Fruit fly (Drosophila melanogaster) whole organism, embryonic: ENCODE measurements around the gene CG15528.
A peak's percentile ranks its signal among the peaks of the same experiment; 100 is the strongest.

ENCODE experiments used
- BEAF-32 ChIP-seq: fragments of 200-800 bp; sonication (Bioruptor generic); optimal IDR thresholded peaks from 3 replicates; lab custom pipeline; 2017; ENCODE audit warnings: missing biosample characterization, missing genetic modification characterization, mild to moderate bottlenecking, moderate library complexity, missing genetic modification reagents
- Bteb2 ChIP-seq: fragments of 200-800 bp; sonication (Bioruptor generic); optimal IDR thresholded peaks from 2 replicates; lab custom pipeline; 2016; ENCODE audit warnings: missing biosample characterization, missing genetic modification characterization
- CG10267 ChIP-seq: fragments of 200-800 bp; sonication (Bioruptor generic); optimal IDR thresholded peaks from 2 replicates; lab custom pipeline; 2018; ENCODE audit warnings: missing biosample characterization, mild to moderate bottlenecking, missing genetic modification characterization, moderate library complexity
- CG10462 ChIP-seq: fragments of 200-800 bp; sonication (Bioruptor generic); optimal IDR thresholded peaks from 2 replicates; lab custom pipeline; 2016; ENCODE audit warnings: missing biosample characterization, missing genetic modification characterization
- CG10565 ChIP-seq: fragments of 200-800 bp; sonication (Bioruptor generic); optimal IDR thresholded peaks from 3 replicates; lab custom pipeline; 2016; ENCODE audit warnings: missing biosample characterization, mild to moderate bottlenecking, missing genetic modification characterization
- CG10959 ChIP-seq: fragments of 200-800 bp; sonication (Bioruptor generic); IDR thresholded peaks from 2 replicates; pipeline ENCODE4 v1.3.6; 2022; ENCODE audit warnings: missing biosample characterization, missing genetic modification characterization
- CG13287 ChIP-seq: fragments of 200-800 bp; sonication (Bioruptor generic); IDR thresholded peaks from 2 replicates; pipeline ENCODE4 v1.3.6; 2022; ENCODE audit warnings: missing biosample characterization, missing genetic modification characterization; ENCODE audit not compliant: partially characterized antibody
- CG13624 ChIP-seq: fragments of 200-800 bp; sonication (Bioruptor generic); optimal IDR thresholded peaks from 2 replicates; lab custom pipeline; 2016; ENCODE audit warnings: missing biosample characterization, missing genetic modification characterization
- CG14860 ChIP-seq: fragments of 200-800 bp; sonication (Bioruptor generic); IDR thresholded peaks from 3 replicates; pipeline ENCODE4 v1.3.6; 2022; ENCODE audit warnings: missing biosample characterization, missing genetic modification characterization; ENCODE audit not compliant: partially characterized antibody
- CG15073 ChIP-seq: fragments of 200-800 bp; sonication (Bioruptor generic); optimal IDR thresholded peaks from 2 replicates; lab custom pipeline; 2016; ENCODE audit warnings: missing biosample characterization, missing genetic modification characterization
- CG1603 ChIP-seq: fragments of 200-800 bp; sonication (Bioruptor generic); optimal IDR thresholded peaks from 2 replicates; lab custom pipeline; 2019; ENCODE audit warnings: missing biosample characterization, mild to moderate bottlenecking, missing genetic modification characterization, moderate library complexity
- CG1832 ChIP-seq: fragments of 200-800 bp; sonication (Bioruptor generic); optimal IDR thresholded peaks from 2 replicates; lab custom pipeline; 2017; ENCODE audit warnings: missing biosample characterization, mild to moderate bottlenecking, missing genetic modification characterization, inconsistent platforms
- CG18476 ChIP-seq: fragments of 200-800 bp; sonication (Bioruptor generic); optimal IDR thresholded peaks from 2 replicates; lab custom pipeline; 2016; ENCODE audit warnings: missing biosample characterization, mild to moderate bottlenecking, missing genetic modification characterization
- CG18764 ChIP-seq: fragments of 200-800 bp; sonication (Bioruptor generic); optimal IDR thresholded peaks from 3 replicates; lab custom pipeline; 2016; ENCODE audit warnings: missing biosample characterization, missing genetic modification characterization
- CG2712 ChIP-seq: fragments of 200-800 bp; optimal IDR thresholded peaks from 3 replicates; lab custom pipeline; 2019; ENCODE audit warnings: missing biosample characterization, mild to moderate bottlenecking, missing genetic modification characterization, moderate library complexity
- CG6175 ChIP-seq: fragments of 200-800 bp; sonication (Bioruptor generic); IDR thresholded peaks from 3 replicates; pipeline ENCODE4 v1.3.6; 2022; ENCODE audit warnings: missing biosample characterization, missing genetic modification characterization
- CG6254 ChIP-seq: fragments of 200-800 bp; sonication (Bioruptor generic); optimal IDR thresholded peaks from 3 replicates; lab custom pipeline; 2017; ENCODE audit warnings: mild to moderate bottlenecking, missing biosample characterization, missing genetic modification reagents, missing genetic modification characterization
- CG7963 ChIP-seq: fragments of 200-800 bp; sonication (Bioruptor generic); IDR thresholded peaks from 3 replicates; pipeline ENCODE4 v1.3.6; 2022; ENCODE audit warnings: missing biosample characterization, missing genetic modification characterization; ENCODE audit not compliant: partially characterized antibody
- CG8944 ChIP-seq: fragments of 200-800 bp; sonication (Bioruptor generic); optimal IDR thresholded peaks from 3 replicates; lab custom pipeline; 2016; ENCODE audit warnings: missing biosample characterization, missing genetic modification characterization
- CG9797 ChIP-seq: fragments of 200-800 bp; sonication (Bioruptor generic); optimal IDR thresholded peaks from 3 replicates; lab custom pipeline; 2018; ENCODE audit warnings: missing biosample characterization, mild to moderate bottlenecking, missing genetic modification characterization
- CTCF ChIP-seq: fragments of 200-800 bp; sonication (Bioruptor generic); optimal IDR thresholded peaks from 2 replicates; lab custom pipeline; 2017; ENCODE audit warnings: missing biosample characterization, mild to moderate bottlenecking, missing genetic modification characterization, moderate library complexity
- CoRest ChIP-seq: fragments of 200-800 bp; sonication (Bioruptor generic); optimal IDR thresholded peaks from 3 replicates; lab custom pipeline; 2018; ENCODE audit warnings: missing biosample characterization, mild to moderate bottlenecking, missing genetic modification characterization, moderate library complexity
- Doc3 ChIP-seq: fragments of 200-800 bp; sonication (Bioruptor generic); IDR thresholded peaks from 3 replicates; pipeline ENCODE4 v1.3.6; 2022; ENCODE audit warnings: missing biosample characterization, missing genetic modification characterization; ENCODE audit not compliant: partially characterized antibody
- E2f2 ChIP-seq: fragments of 200-800 bp; sonication (Bioruptor generic); IDR thresholded peaks from 2 replicates; pipeline ENCODE4 v1.3.6; 2022; ENCODE audit warnings: missing biosample characterization, missing genetic modification characterization
- Fer1 ChIP-seq: fragments of 200-800 bp; sonication (Bioruptor generic); optimal IDR thresholded peaks from 2 replicates; lab custom pipeline; 2017; ENCODE audit warnings: missing biosample characterization, mild to moderate bottlenecking, missing genetic modification characterization
- HHEX ChIP-seq: fragments of 200-800 bp; sonication (Bioruptor generic); optimal IDR thresholded peaks from 3 replicates; lab custom pipeline; 2017; ENCODE audit warnings: missing biosample characterization, mild to moderate bottlenecking, missing genetic modification characterization, missing genetic modification reagents
- Hey ChIP-seq: fragments of 200-800 bp; sonication (Bioruptor generic); optimal IDR thresholded peaks from 3 replicates; lab custom pipeline; 2018; ENCODE audit warnings: missing biosample characterization, mild to moderate bottlenecking, missing genetic modification characterization
- Kr ChIP-seq: fragments of 200-800 bp; sonication (Bioruptor generic); optimal IDR thresholded peaks from 2 replicates; lab custom pipeline; 2017; ENCODE audit warnings: missing biosample characterization, mild to moderate bottlenecking, missing genetic modification characterization
- Max ChIP-seq: fragments of 200-800 bp; sonication (Bioruptor generic); optimal IDR thresholded peaks from 2 replicates; lab custom pipeline; 2016; ENCODE audit warnings: missing biosample characterization, mild to moderate bottlenecking, missing genetic modification characterization
- Myb ChIP-seq: fragments of 200-800 bp; sonication (Bioruptor generic); optimal IDR thresholded peaks from 2 replicates; lab custom pipeline; 2016; ENCODE audit warnings: missing biosample characterization, missing genetic modification characterization
- Side ChIP-seq: fragments of 200-800 bp; sonication (Bioruptor generic); optimal IDR thresholded peaks from 2 replicates; lab custom pipeline; 2016; ENCODE audit warnings: missing biosample characterization, missing genetic modification characterization
- Spps ChIP-seq: fragments of 200-800 bp; sonication (Bioruptor generic); optimal IDR thresholded peaks from 2 replicates; lab custom pipeline; 2018; ENCODE audit warnings: missing biosample characterization, mild to moderate bottlenecking, missing genetic modification characterization
- Tbp ChIP-seq: fragments of >200 bp; optimal IDR thresholded peaks from 2 replicates; lab custom pipeline; 2018; ENCODE audit warnings: missing biosample characterization, missing genetic modification characterization
- crp ChIP-seq, 2 experiments: fragments of 200-800 bp; sonication (Bioruptor generic); optimal IDR thresholded peaks; 2 replicates in 1 of 2; 3 replicates in 1 of 2; lab custom pipeline; 2017; ENCODE audit warnings: missing biosample characterization in 2 of 2, missing genetic modification characterization in 2 of 2, mild to moderate bottlenecking in 1 of 2, moderate library complexity in 1 of 2
- fd3F ChIP-seq: fragments of 200-800 bp; sonication (Bioruptor generic); optimal IDR thresholded peaks from 2 replicates; lab custom pipeline; 2018; ENCODE audit warnings: missing biosample characterization, mild to moderate bottlenecking, missing genetic modification characterization, moderate library complexity
- fd64A ChIP-seq: fragments of 200-800 bp; sonication (Bioruptor generic); optimal IDR thresholded peaks from 3 replicates; lab custom pipeline; 2018; ENCODE audit warnings: missing biosample characterization, mild to moderate bottlenecking, missing genetic modification characterization
- fd96Cb ChIP-seq: fragments of 200-800 bp; sonication (Bioruptor generic); optimal IDR thresholded peaks from 2 replicates; lab custom pipeline; 2018; ENCODE audit warnings: missing biosample characterization, mild to moderate bottlenecking, missing genetic modification characterization, moderate library complexity
- gcm2 ChIP-seq: fragments of 200-800 bp; sonication (Bioruptor generic); optimal IDR thresholded peaks from 2 replicates; lab custom pipeline; 2016; ENCODE audit warnings: missing biosample characterization, missing genetic modification characterization
- gfzf ChIP-seq: fragments of 200-800 bp; sonication (Bioruptor generic); optimal IDR thresholded peaks from 2 replicates; lab custom pipeline; 2016; ENCODE audit warnings: missing biosample characterization, mild to moderate bottlenecking, missing genetic modification characterization, moderate library complexity
- lab ChIP-seq: fragments of 200-800 bp; sonication (Bioruptor generic); optimal IDR thresholded peaks from 3 replicates; lab custom pipeline; 2017; ENCODE audit warnings: missing biosample characterization, missing genetic modification characterization, mild to moderate bottlenecking, moderate library complexity, missing genetic modification reagents
- lola ChIP-seq, 3 experiments: fragments of >200 bp in 2 of 3; fragments of 200-800 bp in 1 of 3; sonication (Bioruptor generic) in 1 of 3; optimal IDR thresholded peaks; 2 replicates each; lab custom pipeline; 2017 to 2019; ENCODE audit warnings: missing biosample characterization in 3 of 3, missing genetic modification characterization in 3 of 3, mild to moderate bottlenecking in 1 of 3, moderate library complexity in 1 of 3
- mirr ChIP-seq: fragments of 200-800 bp; sonication (Bioruptor generic); optimal IDR thresholded peaks from 3 replicates; lab custom pipeline; 2018; ENCODE audit warnings: missing biosample characterization, mild to moderate bottlenecking, missing genetic modification characterization
- pum ChIP-seq: fragments of 200-800 bp; sonication (Bioruptor generic); optimal IDR thresholded peaks from 2 replicates; lab custom pipeline; 2016; ENCODE audit warnings: missing biosample characterization, missing genetic modification characterization
- repo ChIP-seq: fragments of 200-800 bp; sonication (Bioruptor generic); optimal IDR thresholded peaks from 2 replicates; lab custom pipeline; 2016; ENCODE audit warnings: missing biosample characterization, missing genetic modification characterization
- sd ChIP-seq: fragments of 200-800 bp; sonication (Bioruptor generic); optimal IDR thresholded peaks from 3 replicates; lab custom pipeline; 2018; ENCODE audit warnings: missing biosample characterization, mild to moderate bottlenecking, missing genetic modification characterization, moderate library complexity
- ttk ChIP-seq: fragments of 200-800 bp; sonication (Bioruptor generic); IDR thresholded peaks from 2 replicates; pipeline ENCODE4 v2.1.2; 2022; ENCODE audit warnings: missing biosample characterization, missing genetic modification characterization
- unc-4 ChIP-seq: fragments of 200-800 bp; sonication (Bioruptor generic); IDR thresholded peaks from 2 replicates; pipeline ENCODE4 v1.3.6; 2022; ENCODE audit warnings: missing biosample characterization, missing genetic modification characterization; ENCODE audit not compliant: partially characterized antibody
- zen ChIP-seq: fragments of 200-800 bp; sonication (Bioruptor generic); optimal IDR thresholded peaks from 3 replicates; lab custom pipeline; 2018; ENCODE audit warnings: missing biosample characterization, mild to moderate bottlenecking, missing genetic modification characterization, moderate library complexity
- zf30C ChIP-seq: fragments of 200-800 bp; sonication (Bioruptor generic); optimal IDR thresholded peaks from 3 replicates; lab custom pipeline; 2018; ENCODE audit warnings: missing biosample characterization, mild to moderate bottlenecking, missing genetic modification characterization
- zfh2 ChIP-seq: fragments of 200-800 bp; sonication (Bioruptor generic); optimal IDR thresholded peaks from 2 replicates; lab custom pipeline; 2016; ENCODE audit warnings: missing biosample characterization, missing genetic modification characterization

The CG15528 gene

DNA sequence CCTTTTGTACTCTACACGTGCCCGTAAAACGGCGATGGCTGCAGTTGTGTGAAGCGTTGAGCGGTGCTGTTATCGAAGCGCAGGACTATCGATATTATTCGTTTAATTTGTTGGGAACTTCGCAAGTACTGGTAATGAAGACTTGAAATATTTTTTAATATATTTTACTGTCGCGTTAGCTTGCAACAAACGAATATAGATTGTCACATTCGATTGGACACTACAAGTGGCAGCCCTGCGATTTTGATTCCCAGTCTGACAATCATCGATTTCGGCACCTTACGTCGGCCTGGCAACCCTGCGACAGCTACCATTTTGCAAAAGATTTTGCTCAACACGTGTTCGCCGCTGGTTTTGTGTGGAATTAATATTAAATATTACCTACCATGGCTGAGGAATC is 47.3 kb downstream of the CG15528 start, which contains the start of the genes Nlp and Nph (continued):
- TF ChIP-seq CG9797 (GFP tag; lab: Kevin White, UChicago), result peak; percentile 61
- TF ChIP-seq CG2712 (tag; lab: Kevin White, UChicago), result peak; percentile 49
- TF ChIP-seq ttk (GFP tag; lab: Robert Waterston, UW), result no peak
- peak; percentile 62 for TF ChIP-seq CG7963
- no peak for TF ChIP-seq fd64A (GFP tag; lab: Kevin White, UChicago)
- TF ChIP-seq CoRest (tag; lab: Kevin White, UChicago), result peak; percentile 15
- TF ChIP-seq mirr (GFP tag; lab: Kevin White, UChicago), result no peak
- peak; percentile 81 for TF ChIP-seq CG14860 (GFP tag; lab: Robert Waterston, UW)
- TF ChIP-seq CG18476 (GFP tag; lab: Kevin White, UChicago), result peak; percentile 32
- TF ChIP-seq Spps (tag; lab: Kevin White, UChicago), result peak; percentile 7
- no peak for TF ChIP-seq CG6175 (GFP tag; lab: Robert Waterston, UW)
- peak; percentile 87 for TF ChIP-seq Max (GFP tag; lab: Kevin White, UChicago)
- peak; percentile 26 for TF ChIP-seq Myb (GFP tag; lab: Kevin White, UChicago)
- peak; percentile 86 for TF ChIP-seq BEAF-32
- TF ChIP-seq, all 482 proteins: peak for 131

DNA sequence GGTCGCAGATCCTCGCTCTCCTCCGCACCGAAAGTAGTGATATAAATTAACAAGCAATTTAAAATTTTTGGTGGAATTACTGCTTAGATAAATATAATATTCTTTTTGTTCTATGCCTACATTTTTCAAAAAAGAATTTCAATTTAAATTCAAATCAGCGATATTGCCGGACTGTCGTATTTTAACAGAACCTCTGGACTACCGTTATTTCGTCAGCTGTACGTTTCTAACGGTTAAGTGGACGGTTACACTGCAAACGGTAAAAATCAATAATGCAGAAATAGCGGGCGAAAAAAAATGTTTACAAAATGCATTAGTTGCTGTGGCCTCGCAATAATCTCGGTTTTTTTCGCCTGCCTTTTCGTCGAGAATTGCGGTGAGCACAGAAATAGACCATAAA is 51.6 kb downstream of the CG15528 start, which contains the start of gene Tace:
TSS of gene Tace (plus strand) at position 245 of the 400 bp plus-strand sequence.
- TF ChIP-seq CG10565 (GFP tag; lab: Kevin White, UChicago) (no peak), CG13624 (no peak), CG10959 (GFP tag; lab: Robert Waterston, UW) (no peak), unc-4 (GFP tag; lab: Robert Waterston, UW) (no peak), CG6254 (GFP tag; lab: Kevin White, UChicago) (no peak), repo (no peak), CG1832 (GFP tag; lab: Kevin White, UChicago) (no peak), gcm2 (GFP tag; lab: Kevin White, UChicago) (no peak), zen (tag; lab: Kevin White, UChicago) (peak; percentile 48), fd96Cb (tag; lab: Kevin White, UChicago) (no peak), Side (GFP tag; lab: Kevin White, UChicago) (no peak), CG13287 (GFP tag; lab: Robert Waterston, UW) (no peak), Kr (GFP tag; lab: Kevin White, UChicago) (no peak), Tbp (no peak), CG10462 (GFP tag; lab: Kevin White, UChicago) (peak; percentile 95), Bteb2 (GFP tag; lab: Kevin White, UChicago) (no peak), Fer1 (no peak), E2f2 (GFP tag; lab: Robert Waterston, UW) (peak; percentile 68), HHEX (GFP tag; lab: Kevin White, UChicago) (no peak), lab (GFP tag; lab: Kevin White, UChicago) (no peak), Hey (tag; lab: Kevin White, UChicago) (no peak), CG10267 (no peak), CTCF (GFP tag; lab: Kevin White, UChicago) (no peak), crp (GFP tag; optimal IDR thresholded peaks at IDR 0.05; lab: Kevin White, UChicago) (peak in 1 of 2 experiments; percentile 36), CG1603 (tag; lab: Kevin White, UChicago) (peak; percentile 16), pum (GFP tag; lab: Kevin White, UChicago) (no peak), zfh2 (no peak), CG15073 (GFP tag; lab: Kevin White, UChicago) (no peak), CG18764 (GFP tag; lab: Kevin White, UChicago) (no peak), CG8944 (GFP tag; lab: Kevin White, UChicago) (no peak), lola (GFP tag; optimal IDR thresholded peaks at IDR 0.05; lab: Kevin White, UChicago) (no peak), fd3F (GFP tag; lab: Kevin White, UChicago) (no peak), sd (no peak), gfzf (GFP tag; lab: Kevin White, UChicago) (peak; percentile 67), Doc3 (no peak), zf30C (GFP tag; lab: Kevin White, UChicago) (peak; percentile 7)
